Fruit fly (Drosophila melanogaster) whole organism, embryonic: ENCODE measurements around the gene eas.

Source experiments
- CG10959 ChIP-seq: fragments of 200-800 bp; sonication (Bioruptor generic); IDR thresholded peaks from 2 replicates; pipeline ENCODE4 v1.3.6; 2022; ENCODE audit warnings: missing biosample characterization, missing genetic modification characterization
- CG13424 ChIP-seq: fragments of 200-800 bp; sonication (Bioruptor generic); optimal IDR thresholded peaks from 2 replicates; lab custom pipeline; 2019; ENCODE audit warnings: missing biosample characterization, mild to moderate bottlenecking, missing genetic modification characterization, moderate library complexity
- CG14014 ChIP-seq: fragments of 200-800 bp; sonication (Bioruptor generic); IDR thresholded peaks from 2 replicates; pipeline ENCODE4 v1.3.6; 2022; ENCODE audit warnings: missing biosample characterization, missing genetic modification characterization
- CG18011 ChIP-seq: fragments of 200-800 bp; sonication (Bioruptor generic); optimal IDR thresholded peaks from 2 replicates; lab custom pipeline; 2017; ENCODE audit warnings: missing biosample characterization, missing genetic modification characterization, mild to moderate bottlenecking, moderate library complexity, missing genotype
- CG18764 ChIP-seq: fragments of 200-800 bp; sonication (Bioruptor generic); optimal IDR thresholded peaks from 3 replicates; lab custom pipeline; 2016; ENCODE audit warnings: missing biosample characterization, missing genetic modification characterization
- CG2120 ChIP-seq: fragments of 200-800 bp; sonication (Bioruptor generic); optimal IDR thresholded peaks from 3 replicates; lab custom pipeline; 2016; ENCODE audit warnings: missing biosample characterization, missing genetic modification characterization
- CG2202 ChIP-seq: fragments of 200-800 bp; sonication (Bioruptor generic); optimal IDR thresholded peaks from 2 replicates; lab custom pipeline; 2018; ENCODE audit warnings: missing biosample characterization, mild to moderate bottlenecking, missing genetic modification characterization
- CG2712 ChIP-seq: fragments of 200-800 bp; optimal IDR thresholded peaks from 3 replicates; lab custom pipeline; 2019; ENCODE audit warnings: missing biosample characterization, mild to moderate bottlenecking, missing genetic modification characterization, moderate library complexity
- CG32532 ChIP-seq: fragments of 200-800 bp; sonication (Bioruptor generic); IDR thresholded peaks from 2 replicates; pipeline ENCODE4 v1.3.6; 2022; ENCODE audit warnings: missing biosample characterization, missing genetic modification characterization
- CG33213 ChIP-seq: fragments of 200-800 bp; sonication (Bioruptor generic); optimal IDR thresholded peaks from 3 replicates; lab custom pipeline; 2016; ENCODE audit warnings: missing biosample characterization, missing genetic modification characterization
- CG3407 ChIP-seq: fragments of 200-800 bp; sonication (Bioruptor generic); optimal IDR thresholded peaks from 2 replicates; lab custom pipeline; 2018; ENCODE audit warnings: missing biosample characterization, mild to moderate bottlenecking, missing genetic modification characterization
- CG3726 ChIP-seq: fragments of 200-800 bp; sonication (Bioruptor generic); IDR thresholded peaks from 3 replicates; pipeline ENCODE4, ENCODE4 v1.3.6; 2022; ENCODE audit warnings: missing biosample characterization, missing genetic modification characterization
- CG4282 ChIP-seq: fragments of 200-800 bp; sonication (Bioruptor generic); optimal IDR thresholded peaks from 2 replicates; lab custom pipeline; 2016; ENCODE audit warnings: missing biosample characterization, missing genetic modification characterization
- CG4617 ChIP-seq: fragments of 200-800 bp; sonication (Bioruptor generic); optimal IDR thresholded peaks from 3 replicates; lab custom pipeline; 2016; ENCODE audit warnings: missing biosample characterization, missing genetic modification characterization, borderline replicate concordance
- CG5180 ChIP-seq: fragments of 200-800 bp; sonication (Bioruptor generic); optimal IDR thresholded peaks from 3 replicates; lab custom pipeline; 2017; ENCODE audit warnings: missing biosample characterization, missing genetic modification characterization, mild to moderate bottlenecking, moderate library complexity, missing genetic modification reagents
- CG6272 ChIP-seq: fragments of 200-800 bp; sonication (Bioruptor generic); IDR thresholded peaks from 2 replicates; pipeline ENCODE4 v1.3.6; 2022; ENCODE audit warnings: missing biosample characterization, missing genetic modification characterization
- CG6765 ChIP-seq: fragments of 200-800 bp; sonication (Bioruptor generic); optimal IDR thresholded peaks from 3 replicates; lab custom pipeline; 2017; ENCODE audit warnings: missing biosample characterization, mild to moderate bottlenecking, missing genetic modification characterization
- CG8944 ChIP-seq: fragments of 200-800 bp; sonication (Bioruptor generic); optimal IDR thresholded peaks from 3 replicates; lab custom pipeline; 2016; ENCODE audit warnings: missing biosample characterization, missing genetic modification characterization
- CG9797 ChIP-seq: fragments of 200-800 bp; sonication (Bioruptor generic); optimal IDR thresholded peaks from 3 replicates; lab custom pipeline; 2018; ENCODE audit warnings: missing biosample characterization, mild to moderate bottlenecking, missing genetic modification characterization
- CG9932 ChIP-seq: fragments of 200-800 bp; sonication (Bioruptor generic); IDR thresholded peaks from 2 replicates; pipeline ENCODE4 v1.3.6; 2022; ENCODE audit warnings: missing biosample characterization, missing genetic modification characterization
- Camta ChIP-seq: fragments of 200-800 bp; sonication (Bioruptor generic); optimal IDR thresholded peaks from 2 replicates; lab custom pipeline; 2016; ENCODE audit warnings: missing biosample characterization, missing genetic modification characterization
- D19B ChIP-seq: fragments of 200-800 bp; sonication (Bioruptor generic); optimal IDR thresholded peaks from 2 replicates; lab custom pipeline; 2017; ENCODE audit warnings: missing biosample characterization, mild to moderate bottlenecking, missing genetic modification characterization
- Dbx ChIP-seq: fragments of 200-800 bp; sonication (Bioruptor generic); IDR thresholded peaks from 3 replicates; pipeline ENCODE4 v1.3.6; 2022; ENCODE audit warnings: missing biosample characterization, missing genetic modification characterization
- Dek ChIP-seq: fragments of 200-800 bp; sonication (Bioruptor generic); optimal IDR thresholded peaks from 3 replicates; lab custom pipeline; 2019; ENCODE audit warnings: missing biosample characterization, mild to moderate bottlenecking, missing genetic modification characterization, moderate library complexity
- Doc2 ChIP-seq: fragments of 200-800 bp; sonication (Bioruptor generic); IDR thresholded peaks from 2 replicates; pipeline ENCODE4 v1.3.6; 2022; ENCODE audit warnings: missing biosample characterization, missing genetic modification characterization
- Med ChIP-seq: fragments of 200-800 bp; sonication (Bioruptor generic); peaks from one replicate; lab custom pipeline; 2016; ENCODE audit warnings: missing biosample characterization, missing genetic modification characterization, mild to moderate bottlenecking, inconsistent platforms, moderate library complexity
- Ravus ChIP-seq: fragments of 200-800 bp; sonication (Bioruptor generic); IDR thresholded peaks from 2 replicates; pipeline ENCODE4 v1.3.6; 2022; ENCODE audit warnings: missing biosample characterization, missing genetic modification characterization
- Side ChIP-seq: fragments of 200-800 bp; sonication (Bioruptor generic); optimal IDR thresholded peaks from 2 replicates; lab custom pipeline; 2016; ENCODE audit warnings: missing biosample characterization, missing genetic modification characterization
- al ChIP-seq: fragments of 200-800 bp; sonication (Bioruptor generic); IDR thresholded peaks from 2 replicates; pipeline ENCODE4 v1.3.6; 2022; ENCODE audit warnings: missing biosample characterization, missing genetic modification characterization
- cg ChIP-seq: fragments of 200-800 bp; sonication (Bioruptor generic); optimal IDR thresholded peaks from 3 replicates; lab custom pipeline; 2019; ENCODE audit warnings: missing biosample characterization, mild to moderate bottlenecking, missing genetic modification characterization, moderate library complexity
- chn ChIP-seq: fragments of 200-800 bp; sonication (Bioruptor generic); optimal IDR thresholded peaks from 2 replicates; lab custom pipeline; 2016; ENCODE audit warnings: missing biosample characterization, missing genetic modification characterization
- cwo ChIP-seq: fragments of 200-800 bp; sonication (Bioruptor generic); optimal IDR thresholded peaks from 3 replicates; lab custom pipeline; 2017; ENCODE audit warnings: missing biosample characterization, missing genetic modification characterization, mild to moderate bottlenecking, moderate library complexity, missing genetic modification reagents
- dpn ChIP-seq, 2 experiments: fragments of 200-800 bp; sonication (Bioruptor generic); optimal IDR thresholded peaks; 3 replicates each; lab custom pipeline; 2016; ENCODE audit warnings: missing biosample characterization in 2 of 2, missing genetic modification characterization in 2 of 2
- gcm ChIP-seq: fragments of 200-800 bp; sonication (Bioruptor generic); optimal IDR thresholded peaks from 2 replicates; lab custom pipeline; 2019; ENCODE audit warnings: missing biosample characterization, mild to moderate bottlenecking, missing genetic modification characterization, moderate library complexity
- gfzf ChIP-seq: fragments of 200-800 bp; sonication (Bioruptor generic); optimal IDR thresholded peaks from 2 replicates; lab custom pipeline; 2016; ENCODE audit warnings: missing biosample characterization, mild to moderate bottlenecking, missing genetic modification characterization, moderate library complexity
- grau ChIP-seq: fragments of 200-800 bp; optimal IDR thresholded peaks from 3 replicates; lab custom pipeline; 2019; ENCODE audit warnings: missing biosample characterization, mild to moderate bottlenecking, missing genetic modification characterization, moderate library complexity
- ham ChIP-seq: fragments of 200-800 bp; sonication (Bioruptor generic); IDR thresholded peaks from 2 replicates; pipeline ENCODE4 v1.3.6; 2022; ENCODE audit warnings: missing biosample characterization, missing genetic modification characterization
- her ChIP-seq: fragments of 200-800 bp; sonication (Bioruptor generic); optimal IDR thresholded peaks from 2 replicates; lab custom pipeline; 2016; ENCODE audit warnings: missing biosample characterization, missing genetic modification characterization
- ind ChIP-seq: fragments of 200-800 bp; sonication (Bioruptor generic); optimal IDR thresholded peaks from 3 replicates; lab custom pipeline; 2016; ENCODE audit warnings: missing biosample characterization, missing genetic modification characterization
- maf-S ChIP-seq: fragments of 200-800 bp; sonication (Bioruptor generic); optimal IDR thresholded peaks from 2 replicates; lab custom pipeline; 2016; ENCODE audit warnings: missing biosample characterization, missing genetic modification characterization
- mirr ChIP-seq: fragments of 200-800 bp; sonication (Bioruptor generic); optimal IDR thresholded peaks from 3 replicates; lab custom pipeline; 2018; ENCODE audit warnings: missing biosample characterization, mild to moderate bottlenecking, missing genetic modification characterization
- nerfin-1 ChIP-seq: fragments of 200-800 bp; sonication (Bioruptor generic); optimal IDR thresholded peaks from 3 replicates; lab custom pipeline; 2019; ENCODE audit warnings: missing biosample characterization, mild to moderate bottlenecking, missing genetic modification characterization, moderate library complexity
- phol ChIP-seq: fragments of 200-800 bp; sonication (Bioruptor generic); optimal IDR thresholded peaks from 3 replicates; lab custom pipeline; 2018; ENCODE audit warnings: missing biosample characterization, mild to moderate bottlenecking, missing genetic modification characterization, moderate library complexity
- repo ChIP-seq: fragments of 200-800 bp; sonication (Bioruptor generic); optimal IDR thresholded peaks from 2 replicates; lab custom pipeline; 2016; ENCODE audit warnings: missing biosample characterization, missing genetic modification characterization
- sr ChIP-seq: fragments of 200-800 bp; sonication (Bioruptor generic); IDR thresholded peaks from 3 replicates; pipeline ENCODE4 v1.3.6; 2022; ENCODE audit warnings: missing biosample characterization, missing genetic modification characterization
- tgo ChIP-seq: fragments of 200-800 bp; sonication (Bioruptor generic); IDR thresholded peaks from 3 replicates; pipeline ENCODE4 v1.3.6; 2022; ENCODE audit warnings: missing biosample characterization, missing genetic modification characterization
- zfh2 ChIP-seq: fragments of 200-800 bp; sonication (Bioruptor generic); optimal IDR thresholded peaks from 2 replicates; lab custom pipeline; 2016; ENCODE audit warnings: missing biosample characterization, missing genetic modification characterization

Gene eas

DNA sequence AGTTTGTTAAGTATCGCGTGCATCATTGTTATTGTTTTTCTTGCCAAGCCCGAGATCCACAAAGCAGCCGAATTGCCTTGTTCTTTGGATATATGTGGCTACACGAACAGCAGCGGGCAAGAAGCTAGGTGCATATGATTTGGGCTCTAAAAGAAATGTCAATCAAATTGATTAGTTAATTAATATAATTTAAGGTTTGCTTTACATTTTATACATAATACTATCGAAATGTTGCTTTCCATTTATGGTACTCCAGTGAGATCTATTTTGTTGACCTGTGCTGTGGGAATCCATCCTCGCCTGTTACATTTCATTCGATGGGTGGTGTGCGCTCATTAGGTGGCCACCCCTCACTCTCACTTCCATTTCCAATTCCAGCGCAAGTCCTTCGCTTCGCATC, 14.7 kb upstream of the eas start (continued):
- TF ChIP-seq CG8944 (GFP tag; lab: Kevin White, UChicago) (peak; percentile 22), zfh2 (GFP tag; lab: Kevin White, UChicago) (peak; percentile 17), maf-S (peak; percentile 15), chn (GFP tag; lab: Kevin White, UChicago) (peak; percentile 69)

DNA sequence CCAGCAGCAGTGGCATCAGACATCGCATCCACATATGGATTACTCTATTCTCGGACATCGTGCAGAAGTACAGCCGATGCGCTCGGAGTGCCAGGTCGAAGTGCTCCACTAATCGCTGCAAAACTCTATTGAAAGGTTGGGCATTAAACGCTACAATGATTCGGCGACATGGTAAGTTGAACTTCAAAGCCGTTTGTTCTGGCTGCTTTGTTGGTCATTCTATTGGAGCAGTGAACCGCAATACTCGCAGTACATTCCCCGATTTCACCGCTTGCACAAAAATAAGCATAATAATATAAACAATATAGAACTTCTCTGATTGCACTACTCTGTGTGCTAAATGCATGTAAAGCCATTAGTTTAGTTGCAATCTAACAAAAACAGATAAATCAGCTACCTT, 11.7 kb upstream of the eas start, which contains the start of gene CG12507:
CG12507 (minus strand) TSS at position 101 of the 400 bp plus-strand sequence.
- TF ChIP-seq CG6272, result no peak
- TF ChIP-seq CG10959 (GFP tag; lab: Robert Waterston, UW), result no peak

DNA sequence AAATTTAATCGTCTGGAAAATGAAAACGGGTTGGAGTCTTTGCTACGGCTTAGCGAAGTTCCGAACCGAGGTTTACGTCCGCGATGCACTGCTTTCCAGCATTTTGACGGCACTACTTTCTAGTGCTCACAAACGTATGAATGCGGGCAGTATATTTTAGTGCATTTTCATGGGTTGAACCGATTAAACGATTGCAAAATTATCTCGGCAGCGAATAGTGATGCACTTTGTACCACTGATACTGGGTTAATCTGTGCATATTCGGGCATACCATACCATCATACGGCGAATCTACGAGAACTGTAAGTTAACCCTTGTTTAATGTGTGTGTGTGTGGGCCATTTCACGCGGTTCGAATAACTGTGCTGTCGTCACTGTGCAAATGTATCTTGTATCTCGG, 7.3 kb upstream of the eas start, which contains the start of gene Mfe2:
Mfe2 (plus strand) TSS at position 157 of the 400 bp plus-strand sequence.
- TF ChIP-seq phol (tag; lab: Kevin White, UChicago) (peak; percentile 61), ind (GFP tag; lab: Kevin White, UChicago) (peak; percentile 55), cwo (GFP tag; lab: Kevin White, UChicago) (peak; percentile 10), CG18011 (no peak), CG33213 (GFP tag; lab: Kevin White, UChicago) (peak; percentile 79), gcm (GFP tag; lab: Kevin White, UChicago) (no peak), Ravus (GFP tag; lab: Robert Waterston, UW) (no peak), CG2120 (GFP tag; lab: Kevin White, UChicago) (peak; percentile 81), Med (GFP tag; lab: Kevin White, UChicago) (peak; percentile 96), CG4617 (GFP tag; lab: Kevin White, UChicago) (peak; percentile 83), Dek (tag; lab: Kevin White, UChicago) (peak; percentile 20), al (GFP tag; lab: Robert Waterston, UW) (peak; percentile 12; the same call in 1 of the 2 replicates), cg (GFP tag; lab: Kevin White, UChicago) (peak; percentile 35), CG32532 (peak; percentile 44; the same call in 1 of the 2 replicates), Side (GFP tag; lab: Kevin White, UChicago) (peak; percentile 59), gfzf (peak; percentile 93), CG9797 (GFP tag; lab: Kevin White, UChicago) (peak; percentile 85), sr (peak; percentile 40; the same call in 1 of the 3 replicates), CG3726 (GFP tag; lab: Robert Waterston, UW) (no peak), D19B (GFP tag; lab: Kevin White, UChicago) (no peak), repo (peak; percentile 45), nerfin-1 (tag; lab: Kevin White, UChicago) (peak; percentile 84), CG2202 (tag; lab: Kevin White, UChicago) (no peak), CG2712 (tag; lab: Kevin White, UChicago) (peak; percentile 41), CG4282 (GFP tag; lab: Kevin White, UChicago) (peak; percentile 70), dpn (GFP tag; optimal IDR thresholded peaks at IDR 0.05; lab: Kevin White, UChicago) (peak; percentile 68 to 71), CG9932 (peak; percentile 84), CG18764 (GFP tag; lab: Kevin White, UChicago) (peak; percentile 34), Doc2 (GFP tag; lab: Robert Waterston, UW) (no peak), CG13424 (tag; lab: Kevin White, UChicago) (peak; percentile 3), CG5180 (GFP tag; lab: Kevin White, UChicago) (peak; percentile 19), her (GFP tag; lab: Kevin White, UChicago) (peak; percentile 70), Dbx (GFP tag; lab: Robert Waterston, UW) (peak; percentile 78), grau (tag; lab: Kevin White, UChicago) (peak; percentile 48), CG6272 (0 out of 2 replicates have a peak, but pooled peaks have one; percentile 7), Camta (GFP tag; lab: Kevin White, UChicago) (peak; percentile 53), mirr (GFP tag; lab: Kevin White, UChicago) (peak; percentile 17), tgo (GFP tag; lab: Robert Waterston, UW) (peak; percentile 23; the same call in 1 of the 3 replicates), CG3407 (GFP tag; lab: Kevin White, UChicago) (no peak), CG6765 (GFP tag; lab: Kevin White, UChicago) (no peak), ham (GFP tag; lab: Robert Waterston, UW) (no peak), CG14014 (GFP tag; lab: Robert Waterston, UW) (0 out of 2 replicates have a peak, but pooled peaks have one; percentile 30)
